Fruit fly (Drosophila melanogaster) whole organism, embryonic: Measurements from ENCODE around the gene slmb.

Experiments
- CG30020 ChIP-seq: fragments of 200-800 bp; optimal IDR thresholded peaks from 2 replicates; lab custom pipeline; 2019; ENCODE audit warnings: missing biosample characterization, mild to moderate bottlenecking, missing genetic modification characterization, moderate library complexity
- CG4404 ChIP-seq: fragments of 200-800 bp; sonication (Bioruptor generic); IDR thresholded peaks from 2 replicates; pipeline ENCODE4 v1.3.6; 2022; ENCODE audit warnings: missing biosample characterization, missing genetic modification characterization

dm6 chr3R:21129617-21130016 lies 2.3 kb upstream of the slmb start, which contains the start of gene Obp93a:
- no peak for TF ChIP-seq CG4404 (GFP tag; lab: Robert Waterston, UW)
- no peak for TF ChIP-seq CG30020
